Worm (Caenorhabditis elegans): ENCODE data around the gene F45H10.5.

- TF ChIP-seq sptf-1 (tag; optimal IDR thresholded peaks at IDR 0.05) (no peak), lsy-2 (tag; optimal IDR thresholded peaks at IDR 0.05) (no peak), unc-62 (GFP tag; optimal IDR thresholded peaks at IDR 0.05) (no peak), unc-120 (tag; optimal IDR thresholded peaks at IDR 0.05; ENCODE audit: poor library complexity, severe bottlenecking) (no peak), snpc-4 (tag; optimal IDR thresholded peaks at IDR 0.05) (no peak), mab-5 (tag; optimal IDR thresholded peaks at IDR 0.05) (no peak), elt-3 (tag; optimal IDR thresholded peaks at IDR 0.05) (no peak), ceh-83 (GFP tag; optimal IDR thresholded peaks at IDR 0.05) (no peak), nhr-28 (tag; optimal IDR thresholded peaks at IDR 0.05) (no peak), ces-1 (GFP tag; optimal IDR thresholded peaks at IDR 0.05) (no peak), ztf-11 (tag; optimal IDR thresholded peaks at IDR 0.05) (no peak), ceh-43 (GFP tag; optimal IDR thresholded peaks at IDR 0.05) (no peak), lin-32 (GFP tag; optimal IDR thresholded peaks at IDR 0.05) (no peak), unc-39 (tag; optimal IDR thresholded peaks at IDR 0.05) (no peak)
Observed at ce11 chrII:13495718-13496117, 6.0 kb upstream of the F45H10.5 start, which contains the start of gene drr-1.
